Worm (Caenorhabditis elegans) whole organism, L1 larva: ENCODE data around the gene enri-1.

Experiments
- C04F5.9 ChIP-seq: sonication (generic microtip); optimal IDR thresholded peaks from 2 replicates; lab custom pipeline; 2016; ENCODE audit warnings: missing genetic modification characterization, missing compliant biosample characterization
- C16A3.4 ChIP-seq: fragments of 150-350 bp; optimal IDR thresholded peaks from 2 replicates; lab custom pipeline; 2014; ENCODE audit warnings: missing biosample characterization, missing genetic modification characterization
- Y116A8C.19 ChIP-seq: sonication (generic microtip); optimal IDR thresholded peaks from 2 replicates; lab custom pipeline; 2016; ENCODE audit warnings: missing compliant biosample characterization, missing genetic modification characterization, borderline replicate concordance
- aha-1 ChIP-seq: fragments of 150-350 bp; optimal IDR thresholded peaks from 2 replicates; lab custom pipeline; 2014; ENCODE audit warnings: missing biosample characterization, missing genetic modification characterization
- alr-1 ChIP-seq: fragments of 200-800 bp; sonication (Bioruptor generic); optimal IDR thresholded peaks from 2 replicates; lab custom pipeline; 2018; ENCODE audit warnings: borderline replicate concordance, mild to moderate bottlenecking, missing genetic modification characterization, missing compliant biosample characterization
- aly-2 ChIP-seq: fragments of 150-350 bp; optimal IDR thresholded peaks from 2 replicates; lab custom pipeline; 2014; ENCODE audit warnings: missing biosample characterization, missing genetic modification characterization
- blmp-1 ChIP-seq: fragments of 150-350 bp; optimal IDR thresholded peaks from 2 replicates; lab custom pipeline; 2014; ENCODE audit warnings: missing biosample characterization, missing genetic modification characterization
- ceh-8 ChIP-seq: fragments of 200-800 bp; sonication (Bioruptor generic); optimal IDR thresholded peaks from 2 replicates; lab custom pipeline; 2018; ENCODE audit warnings: mild to moderate bottlenecking, missing genetic modification characterization, moderate library complexity, missing compliant biosample characterization
- ceh-82 ChIP-seq, 3 experiments: fragments of 150-350 bp in 1 of 3; sonication (generic microtip) in 2 of 3; optimal IDR thresholded peaks; 2 replicates each; lab custom pipeline; 2014 to 2017; ENCODE audit warnings: missing biosample characterization in 3 of 3, missing genetic modification characterization in 3 of 3
- ces-1 ChIP-seq: fragments of 150-350 bp; optimal IDR thresholded peaks from 2 replicates; lab custom pipeline; 2014; ENCODE audit warnings: missing biosample characterization, missing genetic modification reagents, missing genetic modification characterization
- dsc-1 ChIP-seq: sonication (generic microtip); optimal IDR thresholded peaks from 2 replicates; lab custom pipeline; 2016; ENCODE audit warnings: mild to moderate bottlenecking, missing genetic modification characterization, missing compliant biosample characterization
- egl-13 ChIP-seq: sonication (generic microtip); optimal IDR thresholded peaks from 2 replicates; lab custom pipeline; 2016; ENCODE audit warnings: missing genotype, missing genetic modification reagents, missing genetic modification characterization, missing compliant biosample characterization
- fkh-10 ChIP-seq: sonication (generic microtip); optimal IDR thresholded peaks from 2 replicates; lab custom pipeline; 2017; ENCODE audit warnings: missing biosample characterization, missing genetic modification reagents, missing genetic modification characterization
- hlh-17 ChIP-seq: fragments of 200-800 bp; sonication (Bioruptor generic); optimal IDR thresholded peaks from 2 replicates; lab custom pipeline; 2018; ENCODE audit warnings: missing genetic modification characterization, mild to moderate bottlenecking, missing compliant biosample characterization, moderate library complexity, borderline replicate concordance
- hlh-4 ChIP-seq: sonication (generic microtip); optimal IDR thresholded peaks from 2 replicates; lab custom pipeline; 2016; ENCODE audit warnings: mild to moderate bottlenecking, missing genetic modification characterization, missing compliant biosample characterization
- hpl-2 ChIP-seq: fragments of 150-350 bp; optimal IDR thresholded peaks from 2 replicates; lab custom pipeline; 2014; ENCODE audit warnings: missing biosample characterization, missing genetic modification reagents, missing genetic modification characterization
- isw-1 ChIP-seq: fragments of 200-800 bp; sonication (Bioruptor generic); IDR thresholded peaks from 2 replicates; pipeline ENCODE4 v1.3.6; 2022; ENCODE audit warnings: missing genetic modification characterization, missing compliant biosample characterization
- lin-13 ChIP-seq: fragments of 150-350 bp; optimal IDR thresholded peaks from 2 replicates; lab custom pipeline; 2014; ENCODE audit warnings: missing biosample characterization, missing genetic modification reagents, missing genetic modification characterization
- lin-15B ChIP-seq: fragments of 150-350 bp; sonication (generic microtip); optimal IDR thresholded peaks from 3 replicates; lab custom pipeline; 2014; ENCODE audit warnings: missing biosample characterization, missing genetic modification characterization
- lin-35 ChIP-seq, 2 experiments: fragments of 150-350 bp; optimal IDR thresholded peaks; 2 replicates each; lab custom pipeline; 2014; ENCODE audit warnings: missing biosample characterization in 2 of 2, missing genetic modification characterization in 2 of 2, missing genetic modification reagents in 2 of 2
- mef-2 ChIP-seq: fragments of 150-350 bp; optimal IDR thresholded peaks from 2 replicates; lab custom pipeline; 2014; ENCODE audit warnings: missing biosample characterization, missing genetic modification characterization
- nhr-11 ChIP-seq: fragments of 150-350 bp; optimal IDR thresholded peaks from 2 replicates; lab custom pipeline; 2014; ENCODE audit warnings: missing biosample characterization, missing genetic modification characterization
- nhr-12 ChIP-seq: sonication (generic microtip); optimal IDR thresholded peaks from 2 replicates; lab custom pipeline; 2017; ENCODE audit warnings: missing biosample characterization, missing genetic modification characterization
- nhr-19 ChIP-seq: fragments of 200-800 bp; sonication (Bioruptor generic); conservative IDR thresholded peaks from 2 replicates; pipeline ENCODE4 v1.3.6; 2022; ENCODE audit warnings: missing genetic modification characterization, missing compliant biosample characterization
- nhr-20 ChIP-seq: sonication (generic microtip); optimal IDR thresholded peaks from 2 replicates; lab custom pipeline; 2016; ENCODE audit warnings: mild to moderate bottlenecking, missing genetic modification characterization, missing compliant biosample characterization
- nhr-28 ChIP-seq: fragments of 150-350 bp; optimal IDR thresholded peaks from 2 replicates; lab custom pipeline; 2014; ENCODE audit warnings: missing biosample characterization, missing genetic modification characterization
- nhr-47 ChIP-seq: sonication (generic microtip); optimal IDR thresholded peaks from 2 replicates; lab custom pipeline; 2016; ENCODE audit warnings: mild to moderate bottlenecking, missing genetic modification characterization, moderate library complexity, missing compliant biosample characterization
- nhr-76 ChIP-seq: sonication (generic microtip); optimal IDR thresholded peaks from 2 replicates; lab custom pipeline; 2017; ENCODE audit warnings: missing biosample characterization, missing genetic modification characterization
- nhr-77 ChIP-seq: fragments of 150-350 bp; optimal IDR thresholded peaks from 2 replicates; lab custom pipeline; 2014; ENCODE audit warnings: missing biosample characterization, missing genetic modification characterization
- nhr-84 ChIP-seq: sonication (generic microtip); optimal IDR thresholded peaks from 2 replicates; lab custom pipeline; 2017; ENCODE audit warnings: missing biosample characterization, missing genetic modification characterization
- nhr-90 ChIP-seq: sonication (generic microtip); optimal IDR thresholded peaks from 2 replicates; lab custom pipeline; 2016; ENCODE audit warnings: mild to moderate bottlenecking, missing genetic modification characterization, missing compliant biosample characterization; ENCODE audit not compliant: poor library complexity
- pax-3 ChIP-seq: fragments of 200-800 bp; sonication (Bioruptor generic); optimal IDR thresholded peaks from 2 replicates; lab custom pipeline; 2018; ENCODE audit warnings: mild to moderate bottlenecking, missing genetic modification characterization, moderate library complexity, missing compliant biosample characterization
- skn-1 ChIP-seq: fragments of 150-350 bp; optimal IDR thresholded peaks from 2 replicates; lab custom pipeline; 2014; ENCODE audit warnings: missing biosample characterization, missing genetic modification characterization
- snpc-4 ChIP-seq: fragments of 150-350 bp; optimal IDR thresholded peaks from 2 replicates; lab custom pipeline; 2014; ENCODE audit warnings: missing biosample characterization, missing genetic modification characterization
- sup-37 ChIP-seq: fragments of 200-800 bp; sonication (Bioruptor generic); optimal IDR thresholded peaks from 2 replicates; lab custom pipeline; 2018; ENCODE audit warnings: mild to moderate bottlenecking, missing genetic modification characterization, missing compliant biosample characterization
- swsn-7 ChIP-seq: sonication (generic microtip); optimal IDR thresholded peaks from 2 replicates; lab custom pipeline; 2016; ENCODE audit warnings: missing genetic modification characterization, missing compliant biosample characterization
- tbx-2 ChIP-seq: sonication (generic microtip); optimal IDR thresholded peaks from 2 replicates; lab custom pipeline; 2016; ENCODE audit warnings: missing genetic modification characterization, missing compliant biosample characterization
- tlp-1 ChIP-seq: fragments of 150-350 bp; optimal IDR thresholded peaks from 2 replicates; lab custom pipeline; 2014; ENCODE audit warnings: missing biosample characterization, missing genetic modification characterization
- unc-130 ChIP-seq: fragments of 150-350 bp; optimal IDR thresholded peaks from 2 replicates; lab custom pipeline; 2017; ENCODE audit warnings: missing biosample characterization, missing genetic modification characterization, inconsistent platforms
- vab-15 ChIP-seq: sonication (generic microtip); optimal IDR thresholded peaks from 2 replicates; lab custom pipeline; 2017; ENCODE audit warnings: missing genotype, mild to moderate bottlenecking, missing genetic modification characterization, missing compliant biosample characterization
- zip-4 ChIP-seq: fragments of 200-800 bp; sonication (Bioruptor generic); optimal IDR thresholded peaks from 2 replicates; lab custom pipeline; 2018; ENCODE audit warnings: mild to moderate bottlenecking, missing genetic modification characterization, moderate library complexity, missing compliant biosample characterization
- ztf-4 ChIP-seq: fragments of 150-350 bp; optimal IDR thresholded peaks from 2 replicates; lab custom pipeline; 2014; ENCODE audit warnings: missing biosample characterization, missing genetic modification characterization

enri-1 gene

DNA sequence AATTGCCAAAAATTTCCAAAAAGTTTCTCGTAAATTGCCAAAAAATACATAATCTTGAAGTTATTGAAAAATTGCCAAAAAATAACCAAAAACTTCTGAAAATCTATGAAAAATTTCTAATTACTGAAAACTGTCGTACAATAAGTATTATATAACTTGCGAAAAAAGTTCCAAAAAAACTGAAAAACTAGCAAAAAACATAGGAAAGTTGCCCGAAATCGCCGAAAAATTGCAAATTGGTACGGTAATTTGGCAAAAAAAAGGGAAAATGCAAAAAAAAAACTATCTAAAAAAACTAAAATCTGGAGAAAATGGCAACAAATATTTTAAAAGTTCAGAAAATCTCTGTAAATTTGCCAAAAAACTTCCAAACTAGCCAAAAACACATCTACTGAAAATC, at the start of gene enri-1:
TSS of gene enri-1 (minus strand) at position 101 of the 400 bp plus-strand sequence.
- no peak for TF ChIP-seq sup-37 (GFP tag; lab: Kevin White, UChicago)
- no peak for TF ChIP-seq vab-15 (tag; lab: Kevin White, UChicago)
- no peak for TF ChIP-seq snpc-4 (tag; lab: Kevin White, UChicago)
- TF ChIP-seq alr-1 (tag; lab: Kevin White, UChicago), result no peak
- TF ChIP-seq lin-15B (tag; lab: Kevin White, UChicago), result no peak
- TF ChIP-seq tbx-2 (tag; lab: Kevin White, UChicago), result no peak
- no peak for TF ChIP-seq nhr-19 (GFP tag; lab: Robert Waterston, UW)
- TF ChIP-seq nhr-77 (tag; lab: Kevin White, UChicago), result no peak
- TF ChIP-seq mef-2 (tag; lab: Kevin White, UChicago), result no peak
- no peak for TF ChIP-seq pax-3 (tag; lab: Kevin White, UChicago)
- no peak for TF ChIP-seq hlh-17 (GFP tag; lab: Kevin White, UChicago)
- no peak for TF ChIP-seq lin-13
- TF ChIP-seq ces-1 (GFP tag; lab: Kevin White, UChicago), result no peak
- no peak for TF ChIP-seq ceh-82 (tag; optimal IDR thresholded peaks at IDR 0.05; lab: Kevin White, UChicago)
- TF ChIP-seq unc-130, result no peak
- no peak for TF ChIP-seq swsn-7
- TF ChIP-seq ztf-4, result no peak
- no peak for TF ChIP-seq blmp-1 (tag; lab: Kevin White, UChicago)
- no peak for TF ChIP-seq nhr-84 (tag; lab: Kevin White, UChicago)
- TF ChIP-seq skn-1 (tag; lab: Kevin White, UChicago), result no peak
- TF ChIP-seq, all 84 proteins: peak for 0

DNA sequence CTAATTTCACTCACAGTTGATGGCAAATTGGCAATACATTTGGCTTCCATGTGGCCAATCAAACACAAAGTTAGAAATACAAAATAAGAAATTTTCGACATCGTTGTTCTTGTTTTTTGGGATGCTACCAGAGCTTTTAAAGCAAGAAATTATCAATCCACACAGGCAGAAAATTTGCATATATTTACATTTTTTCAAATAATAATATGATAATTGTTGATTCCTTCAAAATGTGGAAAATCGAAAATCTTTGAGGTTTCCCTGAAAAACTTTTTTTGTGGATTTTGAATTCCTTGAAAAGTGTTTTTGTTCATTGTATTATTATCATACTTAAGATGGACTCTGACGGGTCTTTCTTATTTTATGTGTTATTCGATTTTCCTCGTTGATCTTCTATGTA, 49.5 kb upstream of the enri-1 start, which contains the start of gene F16G10.10:
TSS of gene F16G10.10 (minus strand) at position 101 of the 400 bp plus-strand sequence.
- no peak for TF ChIP-seq hlh-17 (GFP tag; lab: Kevin White, UChicago)
- TF ChIP-seq hpl-2 (GFP tag; lab: Kevin White, UChicago), result no peak
- TF ChIP-seq Y116A8C.19 (tag; lab: Kevin White, UChicago), result no peak
- no peak for TF ChIP-seq hlh-4 (tag; lab: Kevin White, UChicago)
- no peak for TF ChIP-seq ztf-4
- no peak for TF ChIP-seq nhr-90 (tag; lab: Kevin White, UChicago)
- TF ChIP-seq dsc-1 (tag; lab: Kevin White, UChicago), result no peak
- no peak for TF ChIP-seq C16A3.4 (tag; lab: Kevin White, UChicago)
- TF ChIP-seq aha-1 (tag; lab: Kevin White, UChicago), result no peak
- no peak for TF ChIP-seq ceh-8
- no peak for TF ChIP-seq nhr-11 (tag; lab: Kevin White, UChicago)
- TF ChIP-seq pax-3 (tag; lab: Kevin White, UChicago), result no peak
- no peak for TF ChIP-seq tbx-2 (tag; lab: Kevin White, UChicago)
- TF ChIP-seq lin-13, result no peak
- TF ChIP-seq lin-35 (GFP tag; optimal IDR thresholded peaks at IDR 0.05; lab: Kevin White, UChicago), result no peak
- TF ChIP-seq C04F5.9 (tag; lab: Kevin White, UChicago), result no peak

- TF ChIP-seq zip-4 (GFP tag; lab: Kevin White, UChicago) (no peak), nhr-28 (no peak), aly-2 (tag; lab: Kevin White, UChicago) (no peak), nhr-12 (tag; lab: Kevin White, UChicago) (no peak), fkh-10 (no peak), C04F5.9 (tag; lab: Kevin White, UChicago) (no peak), tlp-1 (tag; lab: Kevin White, UChicago) (no peak), isw-1 (GFP tag; lab: Robert Waterston, UW) (no peak), skn-1 (tag; lab: Kevin White, UChicago) (no peak), nhr-76 (tag; lab: Kevin White, UChicago) (no peak), nhr-47 (tag; lab: Kevin White, UChicago) (no peak), nhr-20 (tag; lab: Kevin White, UChicago) (no peak), egl-13 (tag; lab: Kevin White, UChicago) (no peak)
Measured at ce11 chrII:2385495-2385894, 44.1 kb upstream of the enri-1 start, which contains the start of gene F16G10.9. Gene F16G10.9 (minus strand): TSS chrII:2385595.
